Worm (Caenorhabditis elegans) whole organism, L1 larva: ENCODE results near the gene ugt-21.
A peak's percentile ranks its signal among the peaks of the same experiment; 100 is the strongest.

Source experiments
- Y116A8C.19 ChIP-seq: sonication (generic microtip); optimal IDR thresholded peaks from 2 replicates; lab custom pipeline; 2016; ENCODE audit warnings: missing compliant biosample characterization, missing genetic modification characterization, borderline replicate concordance
- aha-1 ChIP-seq: fragments of 150-350 bp; optimal IDR thresholded peaks from 2 replicates; lab custom pipeline; 2014; ENCODE audit warnings: missing biosample characterization, missing genetic modification characterization
- alr-1 ChIP-seq: fragments of 200-800 bp; sonication (Bioruptor generic); optimal IDR thresholded peaks from 2 replicates; lab custom pipeline; 2018; ENCODE audit warnings: borderline replicate concordance, mild to moderate bottlenecking, missing genetic modification characterization, missing compliant biosample characterization
- blmp-1 ChIP-seq: fragments of 150-350 bp; optimal IDR thresholded peaks from 2 replicates; lab custom pipeline; 2014; ENCODE audit warnings: missing biosample characterization, missing genetic modification characterization
- ceh-8 ChIP-seq: fragments of 200-800 bp; sonication (Bioruptor generic); optimal IDR thresholded peaks from 2 replicates; lab custom pipeline; 2018; ENCODE audit warnings: mild to moderate bottlenecking, missing genetic modification characterization, moderate library complexity, missing compliant biosample characterization
- ces-1 ChIP-seq: fragments of 150-350 bp; optimal IDR thresholded peaks from 2 replicates; lab custom pipeline; 2014; ENCODE audit warnings: missing biosample characterization, missing genetic modification reagents, missing genetic modification characterization
- dsc-1 ChIP-seq: sonication (generic microtip); optimal IDR thresholded peaks from 2 replicates; lab custom pipeline; 2016; ENCODE audit warnings: mild to moderate bottlenecking, missing genetic modification characterization, missing compliant biosample characterization
- efl-1 ChIP-seq, 4 experiments: fragments of 150-350 bp; optimal IDR thresholded peaks in 3 of 4; peaks in 1 of 4; 1 replicate in 1 of 4; 2 replicates in 3 of 4; lab custom pipeline; 2014; ENCODE audit warnings: missing biosample characterization in 2 of 4, missing genetic modification characterization in 2 of 4, missing genetic modification reagents in 2 of 4
- elt-2 ChIP-seq: sonication (generic microtip); optimal IDR thresholded peaks from 2 replicates; lab custom pipeline; 2016; ENCODE audit warnings: missing genetic modification characterization, mild to moderate bottlenecking, inconsistent platforms, missing compliant biosample characterization, missing genetic modification reagents
- elt-3 ChIP-seq, 6 experiments: fragments of 150-350 bp in 1 of 6; sonication (generic microtip); optimal IDR thresholded peaks; 2 replicates each; lab custom pipeline; 2017 to 2018; ENCODE audit warnings: missing biosample characterization in 6 of 6, missing genetic modification characterization in 6 of 6, inconsistent platforms in 1 of 6
- fkh-4 ChIP-seq: sonication (generic microtip); optimal IDR thresholded peaks from 2 replicates; lab custom pipeline; 2016; ENCODE audit warnings: missing compliant biosample characterization, missing genetic modification characterization, borderline replicate concordance
- fkh-8 ChIP-seq: sonication (generic microtip); optimal IDR thresholded peaks from 2 replicates; lab custom pipeline; 2016; ENCODE audit warnings: mild to moderate bottlenecking, missing genetic modification characterization, missing compliant biosample characterization
- fos-1 ChIP-seq: fragments of 150-350 bp; optimal IDR thresholded peaks from 2 replicates; lab custom pipeline; 2014; ENCODE audit warnings: missing biosample characterization, missing genetic modification characterization
- hlh-17 ChIP-seq: fragments of 200-800 bp; sonication (Bioruptor generic); optimal IDR thresholded peaks from 2 replicates; lab custom pipeline; 2018; ENCODE audit warnings: missing genetic modification characterization, mild to moderate bottlenecking, missing compliant biosample characterization, moderate library complexity, borderline replicate concordance
- hpl-2 ChIP-seq: fragments of 150-350 bp; optimal IDR thresholded peaks from 2 replicates; lab custom pipeline; 2014; ENCODE audit warnings: missing biosample characterization, missing genetic modification reagents, missing genetic modification characterization
- lin-13 ChIP-seq: fragments of 150-350 bp; optimal IDR thresholded peaks from 2 replicates; lab custom pipeline; 2014; ENCODE audit warnings: missing biosample characterization, missing genetic modification reagents, missing genetic modification characterization
- lir-3 ChIP-seq: sonication (generic microtip); optimal IDR thresholded peaks from 2 replicates; lab custom pipeline; 2016; ENCODE audit warnings: mild to moderate bottlenecking, missing genetic modification characterization, moderate library complexity, missing compliant biosample characterization; ENCODE audit not compliant: poor library complexity
- mdl-1 ChIP-seq, 2 experiments: fragments of 150-350 bp; optimal IDR thresholded peaks; 2 replicates each; lab custom pipeline; 2014 to 2017; ENCODE audit warnings: missing biosample characterization in 2 of 2, missing genetic modification characterization in 2 of 2, inconsistent platforms in 1 of 2
- nhr-11 ChIP-seq: fragments of 150-350 bp; optimal IDR thresholded peaks from 2 replicates; lab custom pipeline; 2014; ENCODE audit warnings: missing biosample characterization, missing genetic modification characterization
- nhr-20 ChIP-seq: sonication (generic microtip); optimal IDR thresholded peaks from 2 replicates; lab custom pipeline; 2016; ENCODE audit warnings: mild to moderate bottlenecking, missing genetic modification characterization, missing compliant biosample characterization
- nhr-28 ChIP-seq: fragments of 150-350 bp; optimal IDR thresholded peaks from 2 replicates; lab custom pipeline; 2014; ENCODE audit warnings: missing biosample characterization, missing genetic modification characterization
- nhr-71 ChIP-seq: sonication (generic microtip); optimal IDR thresholded peaks from 2 replicates; lab custom pipeline; 2016; ENCODE audit warnings: mild to moderate bottlenecking, missing genetic modification characterization, moderate library complexity, missing compliant biosample characterization
- nhr-76 ChIP-seq: sonication (generic microtip); optimal IDR thresholded peaks from 2 replicates; lab custom pipeline; 2017; ENCODE audit warnings: missing biosample characterization, missing genetic modification characterization
- nhr-77 ChIP-seq: fragments of 150-350 bp; optimal IDR thresholded peaks from 2 replicates; lab custom pipeline; 2014; ENCODE audit warnings: missing biosample characterization, missing genetic modification characterization
- nhr-85 ChIP-seq: sonication (generic microtip); peaks from one replicate; lab custom pipeline; 2016; ENCODE audit warnings: missing genetic modification characterization, inconsistent platforms, missing compliant biosample characterization
- nhr-90 ChIP-seq: sonication (generic microtip); optimal IDR thresholded peaks from 2 replicates; lab custom pipeline; 2016; ENCODE audit warnings: mild to moderate bottlenecking, missing genetic modification characterization, missing compliant biosample characterization; ENCODE audit not compliant: poor library complexity
- pag-3 ChIP-seq: sonication (generic microtip); optimal IDR thresholded peaks from 2 replicates; lab custom pipeline; 2017; ENCODE audit warnings: missing genetic modification characterization, mild to moderate bottlenecking, missing compliant biosample characterization, antibody characterized with exemption, borderline replicate concordance; ENCODE audit not compliant: insufficient read depth
- pqm-1 ChIP-seq: sonication (generic microtip); optimal IDR thresholded peaks from 3 replicates; lab custom pipeline; 2017; ENCODE audit warnings: missing biosample characterization, missing genetic modification characterization
- rnt-1 ChIP-seq: sonication (generic microtip); optimal IDR thresholded peaks from 2 replicates; lab custom pipeline; 2016; ENCODE audit warnings: mild to moderate bottlenecking, missing genetic modification characterization, moderate library complexity, missing compliant biosample characterization
- sox-4 ChIP-seq: sonication (generic microtip); optimal IDR thresholded peaks from 2 replicates; lab custom pipeline; 2016; ENCODE audit warnings: missing genetic modification characterization, missing compliant biosample characterization
- sptf-1 ChIP-seq: fragments of 150-350 bp; optimal IDR thresholded peaks from 2 replicates; lab custom pipeline; 2014; ENCODE audit warnings: missing biosample characterization, missing genetic modification characterization
- swsn-7 ChIP-seq: sonication (generic microtip); optimal IDR thresholded peaks from 2 replicates; lab custom pipeline; 2016; ENCODE audit warnings: missing genetic modification characterization, missing compliant biosample characterization
- unc-30 ChIP-seq: sonication (generic microtip); optimal IDR thresholded peaks from 2 replicates; lab custom pipeline; 2017; ENCODE audit warnings: missing biosample characterization, missing genetic modification characterization
- unc-86 ChIP-seq: sonication (generic microtip); optimal IDR thresholded peaks from 2 replicates; lab custom pipeline; 2016; ENCODE audit warnings: missing genetic modification characterization, missing compliant biosample characterization
- xbp-1 ChIP-seq: sonication (generic microtip); optimal IDR thresholded peaks from 2 replicates; lab custom pipeline; 2016; ENCODE audit warnings: missing genetic modification characterization, missing compliant biosample characterization
- zip-4 ChIP-seq: fragments of 200-800 bp; sonication (Bioruptor generic); optimal IDR thresholded peaks from 2 replicates; lab custom pipeline; 2018; ENCODE audit warnings: mild to moderate bottlenecking, missing genetic modification characterization, moderate library complexity, missing compliant biosample characterization
- ztf-11 ChIP-seq, 2 experiments: sonication (generic microtip); optimal IDR thresholded peaks; 2 replicates each; lab custom pipeline; 2016 to 2017; ENCODE audit warnings: missing genetic modification characterization in 2 of 2, missing biosample characterization in 1 of 2, missing compliant biosample characterization in 1 of 2

Gene ugt-21

DNA sequence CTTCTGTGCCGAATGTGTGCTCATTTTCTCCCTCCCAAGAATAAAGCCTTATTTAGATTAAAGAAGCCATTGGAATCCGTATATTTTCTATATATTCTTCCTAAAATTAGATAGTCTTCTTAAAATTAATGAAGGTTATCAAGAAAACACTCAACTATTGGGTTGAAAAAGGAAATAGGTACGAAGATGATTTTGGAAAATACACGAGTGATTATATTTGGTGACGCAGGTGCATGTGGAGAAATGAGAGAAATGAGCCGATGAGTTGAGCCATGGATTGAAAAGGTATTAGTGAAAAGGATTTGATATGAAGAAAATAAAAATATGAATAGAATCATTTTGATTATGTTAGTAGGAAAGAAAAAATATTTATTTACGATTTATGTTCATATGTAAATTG, 19.2 kb upstream of the ugt-21 start, which contains the start of gene cng-3 (continued):
- no peak for TF ChIP-seq alr-1
- no peak for TF ChIP-seq ztf-11 (tag; optimal IDR thresholded peaks at IDR 0.05; lab: Kevin White, UChicago)
- TF ChIP-seq ceh-8 = no peak
- TF ChIP-seq xbp-1 (tag; lab: Kevin White, UChicago) = no peak
- TF ChIP-seq Y116A8C.19 = no peak

DNA sequence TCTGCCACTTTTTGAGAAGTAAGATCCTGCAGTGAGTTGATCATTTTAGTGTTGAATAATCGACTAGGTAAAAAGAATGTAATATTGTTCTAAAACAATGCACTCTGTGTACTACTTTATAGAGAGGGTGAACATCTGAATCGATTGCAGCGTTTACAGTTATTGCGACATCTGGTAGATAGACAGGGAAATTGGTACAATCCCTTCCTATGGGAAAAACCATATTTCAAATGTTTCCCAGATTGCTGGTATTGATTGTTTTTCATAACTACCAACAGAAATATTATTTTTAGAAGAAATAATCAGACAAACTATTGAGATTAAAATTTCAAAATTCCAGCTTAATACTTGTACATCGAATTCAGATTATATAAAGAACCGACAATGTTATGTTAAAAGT, 15.1 kb upstream of the ugt-21 start, which contains the start of gene gadr-2:
Gene gadr-2, minus strand, starts transcription at position 101 of the 400 bp plus-strand sequence.
- TF ChIP-seq mdl-1 (tag; optimal IDR thresholded peaks at IDR 0.05; lab: Kevin White, UChicago) (no peak), rnt-1 (no peak), nhr-28 (no peak), pag-3 (tag; lab: Kevin White, UChicago) (no peak), unc-86 (no peak), hpl-2 (GFP tag; lab: Kevin White, UChicago) (no peak), xbp-1 (tag; lab: Kevin White, UChicago) (no peak), nhr-71 (tag; lab: Kevin White, UChicago) (no peak), fos-1 (tag; lab: Kevin White, UChicago) (no peak), blmp-1 (tag; lab: Kevin White, UChicago) (no peak), nhr-85 (no peak), ces-1 (no peak), nhr-77 (tag; lab: Kevin White, UChicago) (no peak), nhr-20 (no peak), nhr-11 (tag; lab: Kevin White, UChicago) (no peak), Y116A8C.19 (no peak), sox-4 (tag; lab: Kevin White, UChicago) (no peak), nhr-90 (tag; lab: Kevin White, UChicago) (no peak)

DNA sequence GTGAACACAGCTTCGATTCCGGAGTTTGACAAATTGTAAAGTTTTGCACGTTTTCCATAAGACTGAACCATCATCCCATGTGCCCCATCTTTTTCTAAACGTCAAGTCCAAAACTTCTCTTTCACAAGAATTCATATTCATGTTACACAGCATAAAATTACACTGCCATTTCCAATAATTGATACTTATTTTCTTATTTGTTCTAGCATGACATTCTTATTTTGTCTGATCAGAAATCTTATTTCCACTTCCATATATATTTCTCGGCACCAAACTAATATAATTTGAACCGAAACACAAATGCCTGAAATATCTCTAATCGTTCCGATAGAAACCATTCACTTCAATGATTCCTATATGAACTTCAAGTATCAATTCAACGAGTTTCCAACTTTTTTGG, 14.1 kb upstream of the ugt-21 start, which contains the start of gene sru-2:
Gene sru-2, plus strand, starts transcription at position 301 of the 400 bp plus-strand sequence.
- TF ChIP-seq fkh-8 (tag; lab: Kevin White, UChicago) (peak; percentile 26), elt-2 (tag; lab: Kevin White, UChicago) (no peak)

DNA sequence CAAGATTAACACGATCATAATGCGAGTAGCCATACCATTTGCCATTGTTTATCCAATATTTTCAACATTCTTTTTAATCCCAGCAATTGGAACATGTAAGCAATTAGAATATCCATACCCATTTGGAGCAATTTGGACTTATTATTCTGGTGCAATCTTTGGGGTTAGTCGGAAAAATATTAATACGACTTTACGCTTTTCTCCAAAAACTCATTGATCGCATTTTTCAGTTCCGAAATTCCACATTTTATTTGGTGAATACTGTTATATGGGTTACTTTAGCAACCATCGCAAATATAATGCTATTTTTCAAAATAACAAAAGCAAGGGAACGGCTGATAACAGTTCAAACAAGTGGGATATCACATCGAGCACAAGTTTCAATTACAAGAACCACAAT, 13.3 kb upstream of the ugt-21 start:
- TF ChIP-seq lin-13 (no peak), Y116A8C.19 (no peak), efl-1 (optimal IDR thresholded peaks at IDR 0.05; lab: Kevin White, UChicago) (no peak), efl-1 (GFP tag; optimal IDR thresholded peaks at IDR 0.05 in 1 of 2; lab: Kevin White, UChicago) (no peak), nhr-76 (no peak), unc-30 (no peak), hpl-2 (GFP tag; lab: Kevin White, UChicago) (no peak), xbp-1 (tag; lab: Kevin White, UChicago) (no peak), pqm-1 (tag; lab: Kevin White, UChicago) (no peak), sox-4 (tag; lab: Kevin White, UChicago) (no peak), ceh-8 (no peak), fkh-4 (tag; lab: Kevin White, UChicago) (no peak), swsn-7 (tag; lab: Kevin White, UChicago) (no peak), zip-4 (GFP tag; lab: Kevin White, UChicago) (no peak)

DNA sequence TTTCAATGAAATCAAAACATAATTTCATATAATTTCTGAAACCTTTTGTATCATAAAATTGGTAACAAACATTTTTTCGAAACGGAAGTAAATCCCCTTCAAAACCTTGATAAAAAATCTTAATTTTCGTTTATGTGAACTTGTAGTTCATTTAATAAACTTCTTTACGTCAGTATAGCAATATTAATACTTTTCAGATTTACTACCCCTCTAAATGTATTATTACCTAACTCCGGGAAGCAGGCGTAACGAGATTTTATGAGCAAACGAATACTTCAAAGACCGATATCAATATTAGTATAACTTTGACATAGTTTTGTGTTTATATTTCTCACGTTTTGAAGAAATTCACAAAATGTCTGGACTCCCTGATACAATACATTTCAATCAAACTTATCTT, 11.8 kb upstream of the ugt-21 start, which contains the start of gene sru-1:
Gene sru-1, plus strand, starts transcription at position 301 of the 400 bp plus-strand sequence.
- TF ChIP-seq sox-4 (tag; lab: Kevin White, UChicago) (no peak), sptf-1 (no peak), dsc-1 (tag; lab: Kevin White, UChicago) (no peak), nhr-28 (no peak), aha-1 (no peak), hlh-17 (GFP tag; lab: Kevin White, UChicago) (no peak), elt-3 (tag; optimal IDR thresholded peaks at IDR 0.05; lab: Kevin White, UChicago) (no peak), lir-3 (tag; lab: Kevin White, UChicago) (no peak)
